Worm (Caenorhabditis elegans) whole organism, L4 larva: ENCODE data around the gene ulp-1.

Experiments used
- F10B5.3 ChIP-seq: sonication (generic microtip); optimal IDR thresholded peaks from 2 replicates; lab custom pipeline; 2016; ENCODE audit warnings: mild to moderate bottlenecking, missing genetic modification characterization, missing compliant biosample characterization
- Y105C5A.15 ChIP-seq: fragments of 200-800 bp; sonication (Bioruptor generic); IDR thresholded peaks from 2 replicates; pipeline ENCODE4 v1.3.6; 2022; ENCODE audit warnings: missing genetic modification characterization, missing compliant biosample characterization
- ama-1 ChIP-seq: fragments of 150-350 bp; optimal IDR thresholded peaks from 2 replicates; lab custom pipeline; 2014; ENCODE audit warnings: inconsistent platforms, mixed read lengths
- ceh-82 ChIP-seq: sonication (generic microtip); optimal IDR thresholded peaks from 2 replicates; lab custom pipeline; 2017; ENCODE audit warnings: missing biosample characterization, missing genetic modification characterization
- daf-12 ChIP-seq: fragments of 150-350 bp; optimal IDR thresholded peaks from 2 replicates; lab custom pipeline; 2014; ENCODE audit warnings: missing biosample characterization, missing genetic modification reagents, missing genetic modification characterization
- daf-8 ChIP-seq: fragments of 200-800 bp; sonication (Bioruptor generic); IDR thresholded peaks from 2 replicates; pipeline ENCODE4 v1.3.6; 2022; ENCODE audit warnings: missing genetic modification characterization, missing compliant biosample characterization
- dmd-6 ChIP-seq: fragments of 200-800 bp; sonication (Bioruptor generic); IDR thresholded peaks from 2 replicates; pipeline ENCODE4 v1.3.6; 2022; ENCODE audit warnings: missing genetic modification reagents, missing genetic modification characterization, missing compliant biosample characterization
- dmd-8 ChIP-seq: fragments of 200-800 bp; sonication (Bioruptor generic); IDR thresholded peaks from 2 replicates; pipeline ENCODE4 v1.3.6; 2022; ENCODE audit warnings: missing genetic modification characterization, missing compliant biosample characterization
- egl-27 ChIP-seq: sonication (generic microtip); optimal IDR thresholded peaks from 3 replicates; lab custom pipeline; 2017; ENCODE audit warnings: missing biosample characterization, missing genetic modification reagents, missing genetic modification characterization
- egl-43 ChIP-seq: fragments of 200-800 bp; sonication (Bioruptor generic); IDR thresholded peaks from 2 replicates; pipeline ENCODE4 v1.3.6; 2022; ENCODE audit warnings: missing genetic modification reagents, missing genetic modification characterization, missing compliant biosample characterization
- fos-1 ChIP-seq: fragments of 150-350 bp; optimal IDR thresholded peaks from 2 replicates; lab custom pipeline; 2014; ENCODE audit warnings: missing biosample characterization, missing genetic modification characterization
- hif-1 ChIP-seq, 2 experiments: sonication (generic microtip); optimal IDR thresholded peaks; 2 replicates each; lab custom pipeline; 2016 to 2017; ENCODE audit warnings: missing compliant biosample characterization in 2 of 2, missing genetic modification characterization in 2 of 2, missing genetic modification reagents in 2 of 2, missing genotype in 2 of 2, mild to moderate bottlenecking in 1 of 2
- hlh-11 ChIP-seq: fragments of 200-800 bp; sonication (Bioruptor generic); optimal IDR thresholded peaks from 2 replicates; lab custom pipeline; 2018; ENCODE audit warnings: mild to moderate bottlenecking, missing genetic modification characterization, missing compliant biosample characterization
- hlh-30 ChIP-seq: sonication (generic microtip); optimal IDR thresholded peaks from 2 replicates; lab custom pipeline; 2017; ENCODE audit warnings: antibody characterized with exemption, mild to moderate bottlenecking, missing genetic modification characterization, missing compliant biosample characterization; ENCODE audit not compliant: insufficient read depth
- lin-15B ChIP-seq: fragments of 150-350 bp; sonication (generic microtip); optimal IDR thresholded peaks from 3 replicates; lab custom pipeline; 2014; ENCODE audit warnings: missing biosample characterization, missing genetic modification characterization
- lin-38 ChIP-seq: fragments of 200-800 bp; sonication (Bioruptor generic); IDR thresholded peaks from 2 replicates; pipeline ENCODE4 v1.3.6; 2022; ENCODE audit warnings: missing genetic modification reagents, missing genetic modification characterization, missing compliant biosample characterization
- lsy-2 ChIP-seq, 2 experiments: fragments of 150-350 bp in 1 of 2; sonication (generic microtip) in 1 of 2; optimal IDR thresholded peaks; 2 replicates each; lab custom pipeline; 2014 to 2017; ENCODE audit warnings: missing biosample characterization in 2 of 2, missing genetic modification characterization in 2 of 2
- madf-9 ChIP-seq: fragments of 200-800 bp; sonication (Bioruptor generic); conservative IDR thresholded peaks from 2 replicates; pipeline ENCODE4 v1.3.6; 2022; ENCODE audit warnings: missing genetic modification reagents, missing genetic modification characterization, missing compliant biosample characterization
- mdt-29 ChIP-seq: fragments of 200-800 bp; sonication (Bioruptor generic); IDR thresholded peaks from 2 replicates; pipeline ENCODE4 v1.3.6; 2022; ENCODE audit warnings: missing genetic modification reagents, missing genetic modification characterization, missing compliant biosample characterization
- mxl-3 ChIP-seq: fragments of 200-800 bp; sonication (Bioruptor generic); optimal IDR thresholded peaks from 2 replicates; lab custom pipeline; 2018; ENCODE audit warnings: mild to moderate bottlenecking, missing genetic modification characterization, missing compliant biosample characterization
- nhr-10 ChIP-seq: fragments of 150-350 bp; optimal IDR thresholded peaks from 2 replicates; lab custom pipeline; 2014; ENCODE audit warnings: missing biosample characterization, missing genetic modification characterization
- nhr-28 ChIP-seq: fragments of 150-350 bp; optimal IDR thresholded peaks from 2 replicates; lab custom pipeline; 2014; ENCODE audit warnings: missing biosample characterization, missing genetic modification characterization
- nhr-42 ChIP-seq: fragments of 200-800 bp; sonication (Bioruptor generic); IDR thresholded peaks from 2 replicates; pipeline ENCODE4 v1.3.6; 2022; ENCODE audit warnings: missing genetic modification characterization, missing compliant biosample characterization
- nhr-48 ChIP-seq: sonication (generic microtip); optimal IDR thresholded peaks from 2 replicates; lab custom pipeline; 2016; ENCODE audit warnings: mild to moderate bottlenecking, missing genetic modification characterization, missing compliant biosample characterization
- nhr-6 ChIP-seq: fragments of 150-350 bp; optimal IDR thresholded peaks from 2 replicates; lab custom pipeline; 2014; ENCODE audit warnings: missing biosample characterization, missing genetic modification characterization
- pqm-1 ChIP-seq: sonication (generic microtip); optimal IDR thresholded peaks from 2 replicates; lab custom pipeline; 2017; ENCODE audit warnings: missing biosample characterization, missing genetic modification characterization
- rbr-2 ChIP-seq: sonication (generic microtip); optimal IDR thresholded peaks from 2 replicates; lab custom pipeline; 2016; ENCODE audit warnings: missing genotype, missing genetic modification characterization, missing compliant biosample characterization
- skn-1 ChIP-seq: fragments of 150-350 bp; optimal IDR thresholded peaks from 2 replicates; lab custom pipeline; 2014; ENCODE audit warnings: missing biosample characterization, missing genetic modification characterization
- spr-1 ChIP-seq: sonication (generic microtip); optimal IDR thresholded peaks from 2 replicates; lab custom pipeline; 2016; ENCODE audit warnings: mild to moderate bottlenecking, missing genetic modification characterization, missing compliant biosample characterization
- spr-3 ChIP-seq: fragments of 200-800 bp; sonication (Bioruptor generic); optimal IDR thresholded peaks from 2 replicates; lab custom pipeline; 2018; ENCODE audit warnings: mild to moderate bottlenecking, missing genetic modification characterization, missing compliant biosample characterization
- unc-39 ChIP-seq: sonication (generic microtip); optimal IDR thresholded peaks from 2 replicates; lab custom pipeline; 2017; ENCODE audit warnings: missing biosample characterization, missing genetic modification characterization
- unc-62 ChIP-seq, 3 experiments: fragments of 150-350 bp in 1 of 3; sonication (generic microtip); optimal IDR thresholded peaks in 2 of 3; peaks in 1 of 3; 1 replicate in 1 of 3; 2 replicates in 2 of 3; lab custom pipeline; 2014 to 2017; ENCODE audit warnings: missing biosample characterization in 3 of 3, missing genetic modification characterization in 3 of 3, missing genetic modification reagents in 3 of 3, missing genotype in 1 of 3
- zag-1 ChIP-seq: fragments of 150-350 bp; optimal IDR thresholded peaks from 2 replicates; lab custom pipeline; 2014; ENCODE audit warnings: missing biosample characterization, missing genetic modification characterization
- zfp-2 ChIP-seq: sonication (generic microtip); optimal IDR thresholded peaks from 2 replicates; lab custom pipeline; 2016; ENCODE audit warnings: mild to moderate bottlenecking, missing genetic modification characterization, missing compliant biosample characterization
- zfp-3 ChIP-seq: fragments of 200-800 bp; sonication (Bioruptor generic); conservative IDR thresholded peaks from 2 replicates; pipeline ENCODE4 v1.3.6; 2022; ENCODE audit warnings: missing genetic modification reagents, missing genetic modification characterization, missing compliant biosample characterization
- zip-2 ChIP-seq: fragments of 150-350 bp; optimal IDR thresholded peaks from 2 replicates; lab custom pipeline; 2014; ENCODE audit warnings: missing biosample characterization, missing genetic modification characterization

The ulp-1 gene

ce11 chrIII:5169699-5170098, at the start of gene ulp-1:
Gene ulp-1, minus strand, starts transcription at chrIII:5169799.
- TF ChIP-seq F10B5.3 (tag; lab: Kevin White, UChicago) (peak; percentile 14), lin-38 (GFP tag; lab: Robert Waterston, UW) (peak; percentile 24; the same call in 1 of the 2 replicates), ama-1 (lab: Kevin White, UChicago) (no peak)
- TF ChIP-seq, all 104 proteins: peak for 2

ce11 chrIII:5218687-5219086, 49.1 kb upstream of the ulp-1 start, which contains the start of gene ZC155.2:
Gene ZC155.2, plus strand, starts transcription at chrIII:5218987.
- no peak for TF ChIP-seq rbr-2 (tag; lab: Kevin White, UChicago)
- TF ChIP-seq madf-9 (GFP tag; lab: Robert Waterston, UW) = no peak
- TF ChIP-seq daf-8 (GFP tag; lab: Robert Waterston, UW) = no peak
- no peak for TF ChIP-seq lin-15B (tag; lab: Kevin White, UChicago)
- no peak for TF ChIP-seq spr-3 (GFP tag; lab: Kevin White, UChicago)
- no peak for TF ChIP-seq zfp-2
- no peak for TF ChIP-seq lsy-2 (tag; optimal IDR thresholded peaks at IDR 0.05; lab: Kevin White, UChicago)
- no peak for TF ChIP-seq ceh-82 (tag; lab: Kevin White, UChicago)
- no peak for TF ChIP-seq mdt-29
- no peak for TF ChIP-seq hlh-30
- TF ChIP-seq spr-1 (tag; lab: Kevin White, UChicago) = no peak
- no peak for TF ChIP-seq Y105C5A.15 (GFP tag; lab: Robert Waterston, UW)
- TF ChIP-seq dmd-6 (GFP tag; lab: Robert Waterston, UW) = no peak
- TF ChIP-seq zfp-3 = no peak
- TF ChIP-seq nhr-6 = no peak

ce11 chrIII:5217511-5217910, 47.9 kb upstream of the ulp-1 start, which contains the start of gene cutl-19:
Gene cutl-19, minus strand, starts transcription at chrIII:5217611.
- TF ChIP-seq skn-1 (tag; lab: Kevin White, UChicago) = no peak
- no peak for TF ChIP-seq egl-27 (tag; lab: Kevin White, UChicago)
- TF ChIP-seq dmd-8 (GFP tag; lab: Robert Waterston, UW) = no peak
- TF ChIP-seq hif-1 (tag; optimal IDR thresholded peaks at IDR 0.05; lab: Kevin White, UChicago) = no peak
- no peak for TF ChIP-seq nhr-48 (tag; lab: Kevin White, UChicago)
- TF ChIP-seq dmd-6 (GFP tag; lab: Robert Waterston, UW) = no peak
- no peak for TF ChIP-seq nhr-42
- TF ChIP-seq ama-1 (lab: Kevin White, UChicago) = no peak
- no peak for TF ChIP-seq egl-43 (GFP tag; lab: Robert Waterston, UW)
- no peak for TF ChIP-seq unc-39

ce11 chrIII:5215375-5215774, 45.8 kb upstream of the ulp-1 start, which contains the start of gene ZC155.4:
Gene ZC155.4, minus strand, starts transcription at chrIII:5215475.
- no peak for TF ChIP-seq mxl-3 (GFP tag; lab: Kevin White, UChicago)
- no peak for TF ChIP-seq fos-1 (tag; lab: Kevin White, UChicago)
- no peak for TF ChIP-seq spr-3 (GFP tag; lab: Kevin White, UChicago)
- TF ChIP-seq zip-2 (tag; lab: Kevin White, UChicago) = no peak
- no peak for TF ChIP-seq zag-1 (tag; lab: Kevin White, UChicago)
- TF ChIP-seq pqm-1 (tag; lab: Kevin White, UChicago) = no peak
- no peak for TF ChIP-seq hlh-11 (tag; lab: Kevin White, UChicago)
- no peak for TF ChIP-seq skn-1 (tag; lab: Kevin White, UChicago)
- no peak for TF ChIP-seq nhr-28 (tag; lab: Kevin White, UChicago)

DNA sequence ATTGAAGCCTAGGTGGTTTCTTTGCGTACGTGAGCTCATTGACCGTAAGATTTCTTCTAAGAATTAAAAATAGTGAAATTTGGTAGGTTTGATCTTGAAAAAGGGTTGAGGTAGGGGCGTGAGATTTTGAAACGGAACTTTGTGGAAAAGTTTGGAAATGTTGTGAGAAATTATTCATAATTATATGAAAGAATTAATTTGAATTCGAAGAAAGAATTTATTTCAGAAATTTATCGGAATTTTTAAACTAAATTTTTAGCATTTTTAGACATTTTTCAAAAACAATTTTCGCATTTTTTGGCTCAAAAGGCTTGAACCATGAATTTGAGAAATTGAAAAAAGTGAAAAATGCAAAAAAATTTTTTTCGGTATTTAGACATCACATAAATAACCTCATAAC, 44.6 kb upstream of the ulp-1 start:
- peak in 1 of 2 experiments; percentile 90 for TF ChIP-seq unc-62 (GFP tag; optimal IDR thresholded peaks at IDR 0.05 in 1 of 2; lab: Kevin White, UChicago)
- no peak for TF ChIP-seq unc-62 (tag; optimal IDR thresholded peaks at IDR 0.05; lab: Kevin White, UChicago)
- no peak for TF ChIP-seq nhr-10 (tag; lab: Kevin White, UChicago)
- TF ChIP-seq daf-12 = no peak
